Fruit fly (Drosophila melanogaster): ENCODE measurements around the gene SmE.

dm6 chr2L:7909854-7910253, 24.6 kb upstream of the SmE start:
- TF ChIP-seq tj (GFP tag; optimal IDR thresholded peaks at IDR 0.05), result no peak
- no peak for TF ChIP-seq Crg-1 (GFP tag; optimal IDR thresholded peaks at IDR 0.05)
- no peak for TF ChIP-seq CG14711 (tag; optimal IDR thresholded peaks at IDR 0.05)
- TF ChIP-seq Hr96 (GFP tag; optimal IDR thresholded peaks at IDR 0.05), result no peak
